Worm (Caenorhabditis elegans) whole organism, L4 larva: ENCODE results near the gene srsx-14.

Source experiments
- F26F4.8 ChIP-seq: fragments of 200-800 bp; sonication (Bioruptor generic); conservative IDR thresholded peaks from 2 replicates; pipeline ENCODE4 v1.3.6; 2022; ENCODE audit warnings: missing genetic modification characterization, missing compliant biosample characterization
- F37D6.2 ChIP-seq: sonication (generic microtip); optimal IDR thresholded peaks from 2 replicates; lab custom pipeline; 2016; ENCODE audit warnings: mild to moderate bottlenecking, missing genetic modification characterization, missing compliant biosample characterization
- F44E2.7 ChIP-seq: fragments of 200-800 bp; sonication (Bioruptor generic); IDR thresholded peaks from 2 replicates; pipeline ENCODE4 v2.1.2; 2022; ENCODE audit warnings: missing genetic modification characterization, missing compliant biosample characterization
- F49E8.2 ChIP-seq: sonication (generic microtip); optimal IDR thresholded peaks from 2 replicates; lab custom pipeline; 2016; ENCODE audit warnings: missing compliant biosample characterization, mild to moderate bottlenecking, missing genetic modification characterization, borderline replicate concordance
- Y105C5A.15 ChIP-seq: fragments of 200-800 bp; sonication (Bioruptor generic); IDR thresholded peaks from 2 replicates; pipeline ENCODE4 v1.3.6; 2022; ENCODE audit warnings: missing genetic modification characterization, missing compliant biosample characterization
- Y5F2A.4 ChIP-seq: fragments of 200-800 bp; sonication (Bioruptor generic); optimal IDR thresholded peaks from 2 replicates; lab custom pipeline; 2018; ENCODE audit warnings: mild to moderate bottlenecking, missing genetic modification characterization, missing compliant biosample characterization
- ZK546.5 ChIP-seq, 2 experiments: sonication (generic microtip); optimal IDR thresholded peaks; 2 replicates each; lab custom pipeline; 2017; ENCODE audit warnings: missing biosample characterization in 2 of 2, missing genetic modification characterization in 2 of 2
- ama-1 ChIP-seq: fragments of 150-350 bp; optimal IDR thresholded peaks from 2 replicates; lab custom pipeline; 2014; ENCODE audit warnings: inconsistent platforms, mixed read lengths
- arid-1 ChIP-seq: fragments of 200-800 bp; sonication (Bioruptor generic); conservative IDR thresholded peaks from 2 replicates; pipeline ENCODE4 v1.3.6; 2022; ENCODE audit warnings: missing genetic modification reagents, missing genetic modification characterization, missing compliant biosample characterization
- ceh-28 ChIP-seq: fragments of 150-350 bp; optimal IDR thresholded peaks from 2 replicates; lab custom pipeline; 2014; ENCODE audit warnings: missing biosample characterization, missing genetic modification reagents, missing genetic modification characterization
- ceh-82 ChIP-seq: sonication (generic microtip); optimal IDR thresholded peaks from 2 replicates; lab custom pipeline; 2017; ENCODE audit warnings: missing biosample characterization, missing genetic modification characterization
- ces-1 ChIP-seq: fragments of 150-350 bp; sonication (generic microtip); optimal IDR thresholded peaks from 4 replicates; lab custom pipeline; 2014; ENCODE audit warnings: missing biosample characterization, missing genetic modification reagents, missing genetic modification characterization
- daf-16 ChIP-seq, 3 experiments: sonication (generic microtip); optimal IDR thresholded peaks; 2 replicates each; lab custom pipeline; 2016 to 2017; ENCODE audit warnings: missing genetic modification characterization in 3 of 3, missing genetic modification reagents in 3 of 3, mild to moderate bottlenecking in 2 of 3, missing compliant biosample characterization in 2 of 3, missing biosample characterization in 1 of 3, moderate library complexity in 1 of 3
- daf-19 ChIP-seq: fragments of 200-800 bp; sonication (Bioruptor generic); conservative IDR thresholded peaks from 2 replicates; pipeline ENCODE4 v1.3.6; 2022; ENCODE audit warnings: missing genetic modification characterization, missing compliant biosample characterization
- dmd-8 ChIP-seq: fragments of 200-800 bp; sonication (Bioruptor generic); IDR thresholded peaks from 2 replicates; pipeline ENCODE4 v1.3.6; 2022; ENCODE audit warnings: missing genetic modification characterization, missing compliant biosample characterization
- dve-1 ChIP-seq: sonication (generic microtip); optimal IDR thresholded peaks from 2 replicates; lab custom pipeline; 2017; ENCODE audit warnings: antibody characterized with exemption, mild to moderate bottlenecking, missing genetic modification characterization, missing compliant biosample characterization; ENCODE audit not compliant: insufficient read depth
- egl-43 ChIP-seq: fragments of 200-800 bp; sonication (Bioruptor generic); IDR thresholded peaks from 2 replicates; pipeline ENCODE4 v1.3.6; 2022; ENCODE audit warnings: missing genetic modification reagents, missing genetic modification characterization, missing compliant biosample characterization
- fkh-10 ChIP-seq: fragments of 150-350 bp; optimal IDR thresholded peaks from 2 replicates; lab custom pipeline; 2014; ENCODE audit warnings: missing biosample characterization, missing genetic modification reagents, missing genetic modification characterization
- gei-8 ChIP-seq: fragments of 200-800 bp; sonication (Bioruptor generic); optimal IDR thresholded peaks from 2 replicates; lab custom pipeline; 2018; ENCODE audit warnings: mild to moderate bottlenecking, missing genetic modification characterization, missing compliant biosample characterization
- hlh-11 ChIP-seq: fragments of 200-800 bp; sonication (Bioruptor generic); optimal IDR thresholded peaks from 2 replicates; lab custom pipeline; 2018; ENCODE audit warnings: mild to moderate bottlenecking, missing genetic modification characterization, missing compliant biosample characterization
- hlh-30 ChIP-seq: sonication (generic microtip); optimal IDR thresholded peaks from 2 replicates; lab custom pipeline; 2017; ENCODE audit warnings: antibody characterized with exemption, mild to moderate bottlenecking, missing genetic modification characterization, missing compliant biosample characterization; ENCODE audit not compliant: insufficient read depth
- hmg-1.1 ChIP-seq: fragments of 200-800 bp; sonication (Bioruptor generic); IDR thresholded peaks from 2 replicates; pipeline ENCODE4 v1.3.6; 2022; ENCODE audit warnings: missing genetic modification reagents, missing genetic modification characterization, missing compliant biosample characterization
- jun-1 ChIP-seq: fragments of 150-350 bp; optimal IDR thresholded peaks from 2 replicates; lab custom pipeline; 2014; ENCODE audit warnings: missing biosample characterization, missing genetic modification reagents, missing genetic modification characterization
- lim-7 ChIP-seq: fragments of 200-800 bp; sonication (Bioruptor generic); IDR thresholded peaks from 2 replicates; pipeline ENCODE4 v1.3.6; 2022; ENCODE audit warnings: missing genetic modification characterization, missing compliant biosample characterization
- lin-15B ChIP-seq: fragments of 150-350 bp; sonication (generic microtip); optimal IDR thresholded peaks from 3 replicates; lab custom pipeline; 2014; ENCODE audit warnings: missing biosample characterization, missing genetic modification characterization
- lin-29 ChIP-seq: fragments of 200-800 bp; sonication (Bioruptor generic); IDR thresholded peaks from 2 replicates; pipeline ENCODE4 v1.3.6; 2022; ENCODE audit warnings: missing genetic modification reagents, missing genetic modification characterization, missing compliant biosample characterization
- lin-38 ChIP-seq: fragments of 200-800 bp; sonication (Bioruptor generic); IDR thresholded peaks from 2 replicates; pipeline ENCODE4 v1.3.6; 2022; ENCODE audit warnings: missing genetic modification reagents, missing genetic modification characterization, missing compliant biosample characterization
- lir-3 ChIP-seq: sonication (generic microtip); optimal IDR thresholded peaks from 2 replicates; lab custom pipeline; 2016; ENCODE audit warnings: mild to moderate bottlenecking, missing genetic modification characterization, missing compliant biosample characterization
- madf-5 ChIP-seq, 2 experiments: fragments of 200-800 bp; sonication (Bioruptor generic); IDR thresholded peaks; 2 replicates each; pipeline ENCODE4 v1.3.6; 2022; ENCODE audit warnings: missing compliant biosample characterization in 2 of 2, missing genetic modification characterization in 2 of 2
- madf-9 ChIP-seq: fragments of 200-800 bp; sonication (Bioruptor generic); conservative IDR thresholded peaks from 2 replicates; pipeline ENCODE4 v1.3.6; 2022; ENCODE audit warnings: missing genetic modification reagents, missing genetic modification characterization, missing compliant biosample characterization
- mdt-29 ChIP-seq: fragments of 200-800 bp; sonication (Bioruptor generic); IDR thresholded peaks from 2 replicates; pipeline ENCODE4 v1.3.6; 2022; ENCODE audit warnings: missing genetic modification reagents, missing genetic modification characterization, missing compliant biosample characterization
- mep-1 ChIP-seq: fragments of 150-350 bp; sonication (generic microtip); optimal IDR thresholded peaks from 3 replicates; lab custom pipeline; 2014; ENCODE audit warnings: missing biosample characterization, missing genetic modification characterization
- nhr-111 ChIP-seq: fragments of 200-800 bp; sonication (Bioruptor generic); optimal IDR thresholded peaks from 2 replicates; lab custom pipeline; 2018; ENCODE audit warnings: mild to moderate bottlenecking, missing genetic modification characterization, missing compliant biosample characterization
- nhr-25 ChIP-seq: sonication (generic microtip); optimal IDR thresholded peaks from 2 replicates; lab custom pipeline; 2017; ENCODE audit warnings: missing genetic modification characterization, mild to moderate bottlenecking, missing compliant biosample characterization, antibody characterized with exemption, moderate library complexity, borderline replicate concordance; ENCODE audit not compliant: insufficient read depth
- nhr-41 ChIP-seq: fragments of 200-800 bp; sonication (Bioruptor generic); IDR thresholded peaks from 2 replicates; pipeline ENCODE4 v1.3.6; 2022; ENCODE audit warnings: missing genetic modification reagents, missing genetic modification characterization, missing compliant biosample characterization
- nhr-48 ChIP-seq: sonication (generic microtip); optimal IDR thresholded peaks from 2 replicates; lab custom pipeline; 2016; ENCODE audit warnings: mild to moderate bottlenecking, missing genetic modification characterization, missing compliant biosample characterization
- sdz-12 ChIP-seq: fragments of 200-800 bp; sonication (Bioruptor generic); optimal IDR thresholded peaks from 2 replicates; lab custom pipeline; 2018; ENCODE audit warnings: mild to moderate bottlenecking, missing genetic modification characterization, missing compliant biosample characterization
- set-16 ChIP-seq: fragments of 200-800 bp; sonication (Bioruptor generic); IDR thresholded peaks from 2 replicates; pipeline ENCODE4 v1.3.6; 2022; ENCODE audit warnings: missing genetic modification reagents, missing genetic modification characterization, missing compliant biosample characterization
- skn-1 ChIP-seq: fragments of 150-350 bp; optimal IDR thresholded peaks from 2 replicates; lab custom pipeline; 2014; ENCODE audit warnings: missing biosample characterization, missing genetic modification characterization
- snpc-1.2 ChIP-seq: fragments of 200-800 bp; sonication (Bioruptor generic); IDR thresholded peaks from 2 replicates; pipeline ENCODE4 v1.3.6; 2022; ENCODE audit warnings: missing genetic modification reagents, missing genetic modification characterization, missing compliant biosample characterization
- snpc-4 ChIP-seq: fragments of 150-350 bp; optimal IDR thresholded peaks from 2 replicates; lab custom pipeline; 2014; ENCODE audit warnings: missing biosample characterization, missing genetic modification characterization
- spr-1 ChIP-seq: sonication (generic microtip); optimal IDR thresholded peaks from 2 replicates; lab custom pipeline; 2016; ENCODE audit warnings: mild to moderate bottlenecking, missing genetic modification characterization, missing compliant biosample characterization
- spr-3 ChIP-seq: fragments of 200-800 bp; sonication (Bioruptor generic); optimal IDR thresholded peaks from 2 replicates; lab custom pipeline; 2018; ENCODE audit warnings: mild to moderate bottlenecking, missing genetic modification characterization, missing compliant biosample characterization
- tra-1 ChIP-seq: fragments of 200-800 bp; sonication (Bioruptor generic); IDR thresholded peaks from 2 replicates; pipeline ENCODE4 v1.3.6; 2022; ENCODE audit warnings: missing genetic modification reagents, missing genetic modification characterization, missing compliant biosample characterization
- unc-130 ChIP-seq: sonication (generic microtip); optimal IDR thresholded peaks from 2 replicates; lab custom pipeline; 2016; ENCODE audit warnings: missing genetic modification reagents, missing genetic modification characterization, missing compliant biosample characterization
- unc-62 ChIP-seq, 3 experiments: fragments of 150-350 bp in 1 of 3; sonication (generic microtip); optimal IDR thresholded peaks in 2 of 3; peaks in 1 of 3; 1 replicate in 1 of 3; 2 replicates in 2 of 3; lab custom pipeline; 2014 to 2017; ENCODE audit warnings: missing biosample characterization in 3 of 3, missing genetic modification characterization in 3 of 3, missing genetic modification reagents in 3 of 3, missing genotype in 1 of 3
- zag-1 ChIP-seq: fragments of 150-350 bp; optimal IDR thresholded peaks from 2 replicates; lab custom pipeline; 2014; ENCODE audit warnings: missing biosample characterization, missing genetic modification characterization
- zip-11 ChIP-seq: fragments of 200-800 bp; sonication (Bioruptor generic); IDR thresholded peaks from 2 replicates; pipeline ENCODE4 v1.3.6; 2022; ENCODE audit warnings: missing genetic modification characterization, missing compliant biosample characterization
- zip-2 ChIP-seq: fragments of 150-350 bp; optimal IDR thresholded peaks from 2 replicates; lab custom pipeline; 2014; ENCODE audit warnings: missing biosample characterization, missing genetic modification characterization
- ztf-11 ChIP-seq: fragments of 150-350 bp; optimal IDR thresholded peaks from 2 replicates; lab custom pipeline; 2014; ENCODE audit warnings: missing biosample characterization, missing genetic modification characterization
- ztf-7 ChIP-seq: fragments of 150-350 bp; optimal IDR thresholded peaks from 2 replicates; lab custom pipeline; 2014; ENCODE audit warnings: missing biosample characterization, missing genetic modification characterization

Gene srsx-14

ce11 chrIV:5582267-5582666, 44.7 kb downstream of the srsx-14 start:
- TF ChIP-seq spr-3 (GFP tag; lab: Kevin White, UChicago) (no peak), spr-1 (no peak), snpc-4 (tag; lab: Kevin White, UChicago) (no peak), lin-29 (no peak), tra-1 (GFP tag; lab: Robert Waterston, UW) (0 out of 2 replicates have a peak, but pooled peaks have one; percentile 36), ces-1 (GFP tag; lab: Kevin White, UChicago) (no peak), Y5F2A.4 (GFP tag; lab: Kevin White, UChicago) (no peak), set-16 (no peak), dmd-8 (GFP tag; lab: Robert Waterston, UW) (no peak), ceh-28 (tag; lab: Kevin White, UChicago) (no peak), arid-1 (GFP tag; lab: Robert Waterston, UW) (no peak), unc-62 (GFP tag; optimal IDR thresholded peaks at IDR 0.05 in 1 of 2; lab: Kevin White, UChicago) (peak in 1 of 2 experiments; percentile 70), unc-62 (tag; optimal IDR thresholded peaks at IDR 0.05; lab: Kevin White, UChicago) (no peak), ZK546.5 (tag; optimal IDR thresholded peaks at IDR 0.05; lab: Kevin White, UChicago) (no peak), nhr-111 (GFP tag; lab: Kevin White, UChicago) (no peak), daf-19 (GFP tag; lab: Robert Waterston, UW) (no peak), egl-43 (no peak), ztf-7 (tag; lab: Kevin White, UChicago) (peak; percentile 6), zag-1 (tag; lab: Kevin White, UChicago) (no peak), zip-11 (GFP tag; lab: Robert Waterston, UW) (no peak), F49E8.2 (no peak), unc-130 (GFP tag; lab: Kevin White, UChicago) (no peak), nhr-48 (tag; lab: Kevin White, UChicago) (no peak), dve-1 (tag; lab: Kevin White, UChicago) (peak; percentile 57), hlh-11 (peak; percentile 85), lim-7 (GFP tag; lab: Robert Waterston, UW) (no peak), F37D6.2 (tag; lab: Kevin White, UChicago) (no peak), ceh-82 (tag; lab: Kevin White, UChicago) (no peak), lin-38 (GFP tag; lab: Robert Waterston, UW) (no peak), mdt-29 (no peak), lir-3 (tag; lab: Kevin White, UChicago) (no peak), fkh-10 (no peak), madf-9 (GFP tag; lab: Robert Waterston, UW) (no peak), ztf-11 (tag; lab: Kevin White, UChicago) (no peak), Y105C5A.15 (no peak), skn-1 (tag; lab: Kevin White, UChicago) (no peak), jun-1 (tag; lab: Kevin White, UChicago) (peak; percentile 24), hlh-30 (peak; percentile 88), ama-1 (no peak), nhr-25 (tag; lab: Kevin White, UChicago) (no peak), F44E2.7 (no peak), madf-5 (GFP tag; IDR thresholded peaks at IDR 0.05; lab: Robert Waterston, UW) (no peak), daf-16 (GFP tag; optimal IDR thresholded peaks at IDR 0.05; lab: Kevin White, UChicago) (peak in 1 of 2 experiments; percentile 93), daf-16 (tag; optimal IDR thresholded peaks at IDR 0.05; lab: Kevin White, UChicago) (peak; percentile 93), hmg-1.1 (peak; percentile 69), lin-15B (no peak), snpc-1.2 (no peak), F26F4.8 (no peak), nhr-41 (no peak), sdz-12 (no peak), zip-2 (no peak), mep-1 (tag; lab: Kevin White, UChicago) (peak; percentile 65), gei-8 (GFP tag; lab: Kevin White, UChicago) (no peak)
